Worm (Caenorhabditis elegans) whole organism, L1 larva: ENCODE measurements around the gene unc-32.

Experiments used
- F16B12.6 ChIP-seq: fragments of 150-350 bp; optimal IDR thresholded peaks from 2 replicates; lab custom pipeline; 2014; ENCODE audit warnings: missing biosample characterization, missing genetic modification characterization
- Y116A8C.19 ChIP-seq: sonication (generic microtip); optimal IDR thresholded peaks from 2 replicates; lab custom pipeline; 2016; ENCODE audit warnings: missing compliant biosample characterization, missing genetic modification characterization, borderline replicate concordance
- aha-1 ChIP-seq: fragments of 150-350 bp; optimal IDR thresholded peaks from 2 replicates; lab custom pipeline; 2014; ENCODE audit warnings: missing biosample characterization, missing genetic modification characterization
- ama-1 ChIP-seq: fragments of 150-350 bp; optimal IDR thresholded peaks from 2 replicates; lab custom pipeline; 2014
- ceh-88 ChIP-seq: fragments of 200-800 bp; sonication (Bioruptor generic); IDR thresholded peaks from 2 replicates; pipeline ENCODE4 v1.3.6; 2022; ENCODE audit warnings: missing genetic modification characterization, missing compliant biosample characterization
- ceh-90 ChIP-seq: sonication (generic microtip); optimal IDR thresholded peaks from 2 replicates; lab custom pipeline; 2016; ENCODE audit warnings: missing genetic modification characterization, missing compliant biosample characterization
- ces-1 ChIP-seq: fragments of 150-350 bp; optimal IDR thresholded peaks from 2 replicates; lab custom pipeline; 2014; ENCODE audit warnings: missing biosample characterization, missing genetic modification reagents, missing genetic modification characterization
- dpl-1 ChIP-seq, 3 experiments: fragments of 150-350 bp in 2 of 3; sonication (generic microtip) in 1 of 3; optimal IDR thresholded peaks; 2 replicates each; lab custom pipeline; 2014 to 2017; ENCODE audit warnings: missing biosample characterization in 3 of 3, missing genetic modification characterization in 3 of 3, missing genetic modification reagents in 3 of 3
- dsc-1 ChIP-seq: sonication (generic microtip); optimal IDR thresholded peaks from 2 replicates; lab custom pipeline; 2016; ENCODE audit warnings: mild to moderate bottlenecking, missing genetic modification characterization, missing compliant biosample characterization
- efl-1 ChIP-seq, 4 experiments: fragments of 150-350 bp; optimal IDR thresholded peaks in 3 of 4; peaks in 1 of 4; 1 replicate in 1 of 4; 2 replicates in 3 of 4; lab custom pipeline; 2014; ENCODE audit warnings: missing biosample characterization in 2 of 4, missing genetic modification characterization in 2 of 4, missing genetic modification reagents in 2 of 4
- efl-3 ChIP-seq: fragments of 200-800 bp; sonication (Bioruptor generic); optimal IDR thresholded peaks from 2 replicates; lab custom pipeline; 2018; ENCODE audit warnings: mild to moderate bottlenecking, missing genetic modification characterization, missing compliant biosample characterization
- egl-13 ChIP-seq: sonication (generic microtip); optimal IDR thresholded peaks from 2 replicates; lab custom pipeline; 2016; ENCODE audit warnings: missing genotype, missing genetic modification reagents, missing genetic modification characterization, missing compliant biosample characterization
- fkh-4 ChIP-seq: sonication (generic microtip); optimal IDR thresholded peaks from 2 replicates; lab custom pipeline; 2016; ENCODE audit warnings: missing compliant biosample characterization, missing genetic modification characterization, borderline replicate concordance
- fkh-8 ChIP-seq: sonication (generic microtip); optimal IDR thresholded peaks from 2 replicates; lab custom pipeline; 2016; ENCODE audit warnings: mild to moderate bottlenecking, missing genetic modification characterization, missing compliant biosample characterization
- fos-1 ChIP-seq: fragments of 150-350 bp; optimal IDR thresholded peaks from 2 replicates; lab custom pipeline; 2014; ENCODE audit warnings: missing biosample characterization, missing genetic modification characterization
- irx-1 ChIP-seq: sonication (generic microtip); optimal IDR thresholded peaks from 2 replicates; lab custom pipeline; 2016; ENCODE audit warnings: missing genetic modification characterization, missing compliant biosample characterization
- isw-1 ChIP-seq: fragments of 200-800 bp; sonication (Bioruptor generic); IDR thresholded peaks from 2 replicates; pipeline ENCODE4 v1.3.6; 2022; ENCODE audit warnings: missing genetic modification characterization, missing compliant biosample characterization
- jun-1 ChIP-seq: fragments of 150-350 bp; optimal IDR thresholded peaks from 2 replicates; lab custom pipeline; 2014; ENCODE audit warnings: missing biosample characterization, missing genetic modification reagents, missing genetic modification characterization
- lin-14 ChIP-seq: fragments of 200-800 bp; sonication (Bioruptor generic); optimal IDR thresholded peaks from 2 replicates; lab custom pipeline; 2018; ENCODE audit warnings: mild to moderate bottlenecking, missing genetic modification characterization, moderate library complexity, missing compliant biosample characterization
- lin-15B ChIP-seq: fragments of 150-350 bp; sonication (generic microtip); optimal IDR thresholded peaks from 3 replicates; lab custom pipeline; 2014; ENCODE audit warnings: missing biosample characterization, missing genetic modification characterization
- lin-35 ChIP-seq, 2 experiments: fragments of 150-350 bp; optimal IDR thresholded peaks; 2 replicates each; lab custom pipeline; 2014; ENCODE audit warnings: missing biosample characterization in 2 of 2, missing genetic modification characterization in 2 of 2, missing genetic modification reagents in 2 of 2
- lsy-2 ChIP-seq, 2 experiments: fragments of 150-350 bp; optimal IDR thresholded peaks; 2 replicates each; lab custom pipeline; 2014; ENCODE audit warnings: missing biosample characterization in 2 of 2, missing genetic modification characterization in 2 of 2
- mdl-1 ChIP-seq, 2 experiments: fragments of 150-350 bp; optimal IDR thresholded peaks; 2 replicates each; lab custom pipeline; 2014 to 2017; ENCODE audit warnings: missing biosample characterization in 2 of 2, missing genetic modification characterization in 2 of 2, inconsistent platforms in 1 of 2
- mef-2 ChIP-seq: fragments of 150-350 bp; optimal IDR thresholded peaks from 2 replicates; lab custom pipeline; 2014; ENCODE audit warnings: missing biosample characterization, missing genetic modification characterization
- mep-1 ChIP-seq: fragments of 150-350 bp; optimal IDR thresholded peaks from 2 replicates; lab custom pipeline; 2014; ENCODE audit warnings: missing biosample characterization, missing genetic modification characterization
- nhr-11 ChIP-seq: fragments of 150-350 bp; optimal IDR thresholded peaks from 2 replicates; lab custom pipeline; 2014; ENCODE audit warnings: missing biosample characterization, missing genetic modification characterization
- nhr-12 ChIP-seq: sonication (generic microtip); optimal IDR thresholded peaks from 2 replicates; lab custom pipeline; 2017; ENCODE audit warnings: missing biosample characterization, missing genetic modification characterization
- nhr-19 ChIP-seq: fragments of 200-800 bp; sonication (Bioruptor generic); conservative IDR thresholded peaks from 2 replicates; pipeline ENCODE4 v1.3.6; 2022; ENCODE audit warnings: missing genetic modification characterization, missing compliant biosample characterization
- nhr-20 ChIP-seq: sonication (generic microtip); optimal IDR thresholded peaks from 2 replicates; lab custom pipeline; 2016; ENCODE audit warnings: mild to moderate bottlenecking, missing genetic modification characterization, missing compliant biosample characterization
- nhr-28 ChIP-seq: fragments of 150-350 bp; optimal IDR thresholded peaks from 2 replicates; lab custom pipeline; 2014; ENCODE audit warnings: missing biosample characterization, missing genetic modification characterization
- nhr-71 ChIP-seq: sonication (generic microtip); optimal IDR thresholded peaks from 2 replicates; lab custom pipeline; 2016; ENCODE audit warnings: mild to moderate bottlenecking, missing genetic modification characterization, moderate library complexity, missing compliant biosample characterization
- nhr-77 ChIP-seq: fragments of 150-350 bp; optimal IDR thresholded peaks from 2 replicates; lab custom pipeline; 2014; ENCODE audit warnings: missing biosample characterization, missing genetic modification characterization
- nhr-84 ChIP-seq: sonication (generic microtip); optimal IDR thresholded peaks from 2 replicates; lab custom pipeline; 2017; ENCODE audit warnings: missing biosample characterization, missing genetic modification characterization
- nhr-85 ChIP-seq: sonication (generic microtip); peaks from one replicate; lab custom pipeline; 2016; ENCODE audit warnings: missing genetic modification characterization, inconsistent platforms, missing compliant biosample characterization
- pag-3 ChIP-seq: sonication (generic microtip); optimal IDR thresholded peaks from 2 replicates; lab custom pipeline; 2017; ENCODE audit warnings: missing genetic modification characterization, mild to moderate bottlenecking, missing compliant biosample characterization, antibody characterized with exemption, borderline replicate concordance; ENCODE audit not compliant: insufficient read depth
- pax-3 ChIP-seq: fragments of 200-800 bp; sonication (Bioruptor generic); optimal IDR thresholded peaks from 2 replicates; lab custom pipeline; 2018; ENCODE audit warnings: mild to moderate bottlenecking, missing genetic modification characterization, moderate library complexity, missing compliant biosample characterization
- pqm-1 ChIP-seq: sonication (generic microtip); optimal IDR thresholded peaks from 3 replicates; lab custom pipeline; 2017; ENCODE audit warnings: missing biosample characterization, missing genetic modification characterization
- snpc-4 ChIP-seq: fragments of 150-350 bp; optimal IDR thresholded peaks from 2 replicates; lab custom pipeline; 2014; ENCODE audit warnings: missing biosample characterization, missing genetic modification characterization
- snu-23 ChIP-seq: sonication (generic microtip); optimal IDR thresholded peaks from 2 replicates; lab custom pipeline; 2016; ENCODE audit warnings: missing genetic modification characterization, missing compliant biosample characterization
- sup-37 ChIP-seq: fragments of 200-800 bp; sonication (Bioruptor generic); optimal IDR thresholded peaks from 2 replicates; lab custom pipeline; 2018; ENCODE audit warnings: mild to moderate bottlenecking, missing genetic modification characterization, missing compliant biosample characterization
- swsn-7 ChIP-seq: sonication (generic microtip); optimal IDR thresholded peaks from 2 replicates; lab custom pipeline; 2016; ENCODE audit warnings: missing genetic modification characterization, missing compliant biosample characterization
- unc-130 ChIP-seq: fragments of 150-350 bp; optimal IDR thresholded peaks from 2 replicates; lab custom pipeline; 2017; ENCODE audit warnings: missing biosample characterization, missing genetic modification characterization, inconsistent platforms
- unc-86 ChIP-seq: sonication (generic microtip); optimal IDR thresholded peaks from 2 replicates; lab custom pipeline; 2016; ENCODE audit warnings: missing genetic modification characterization, missing compliant biosample characterization
- vab-15 ChIP-seq: sonication (generic microtip); optimal IDR thresholded peaks from 2 replicates; lab custom pipeline; 2017; ENCODE audit warnings: missing genotype, mild to moderate bottlenecking, missing genetic modification characterization, missing compliant biosample characterization
- xbp-1 ChIP-seq: sonication (generic microtip); optimal IDR thresholded peaks from 2 replicates; lab custom pipeline; 2016; ENCODE audit warnings: missing genetic modification characterization, missing compliant biosample characterization
- zip-4 ChIP-seq: fragments of 200-800 bp; sonication (Bioruptor generic); optimal IDR thresholded peaks from 2 replicates; lab custom pipeline; 2018; ENCODE audit warnings: mild to moderate bottlenecking, missing genetic modification characterization, moderate library complexity, missing compliant biosample characterization
- ztf-4 ChIP-seq: fragments of 150-350 bp; optimal IDR thresholded peaks from 2 replicates; lab custom pipeline; 2014; ENCODE audit warnings: missing biosample characterization, missing genetic modification characterization

Gene unc-32

DNA sequence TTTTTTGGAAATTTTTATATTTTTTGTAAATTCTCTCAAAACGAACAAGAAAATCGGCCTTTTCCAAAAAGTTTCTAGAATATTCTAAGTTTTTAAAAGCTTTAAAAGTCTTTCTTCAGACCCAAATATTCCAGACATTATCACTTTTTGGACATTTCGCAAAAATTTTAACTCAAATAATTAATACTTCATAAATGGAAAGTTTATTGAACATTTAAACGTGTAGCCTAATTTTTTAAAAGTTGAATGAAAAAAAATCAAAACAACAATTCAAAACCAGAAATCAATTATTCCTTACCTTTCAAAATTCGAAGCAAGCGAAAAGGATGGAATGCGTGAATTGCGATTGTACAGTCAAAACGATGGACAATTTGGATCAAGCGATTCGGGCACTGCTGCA is 14.4 kb downstream of the unc-32 start, which contains the start of gene ZK637.15:
TSS of gene ZK637.15 (plus strand) at position 301 of the 400 bp plus-strand sequence.
- TF ChIP-seq efl-1 (optimal IDR thresholded peaks at IDR 0.05; lab: Kevin White, UChicago) (no peak), efl-1 (GFP tag; optimal IDR thresholded peaks at IDR 0.05 in 1 of 2; lab: Kevin White, UChicago) (peak in 1 of 2 experiments; percentile 23), fkh-8 (no peak)

DNA sequence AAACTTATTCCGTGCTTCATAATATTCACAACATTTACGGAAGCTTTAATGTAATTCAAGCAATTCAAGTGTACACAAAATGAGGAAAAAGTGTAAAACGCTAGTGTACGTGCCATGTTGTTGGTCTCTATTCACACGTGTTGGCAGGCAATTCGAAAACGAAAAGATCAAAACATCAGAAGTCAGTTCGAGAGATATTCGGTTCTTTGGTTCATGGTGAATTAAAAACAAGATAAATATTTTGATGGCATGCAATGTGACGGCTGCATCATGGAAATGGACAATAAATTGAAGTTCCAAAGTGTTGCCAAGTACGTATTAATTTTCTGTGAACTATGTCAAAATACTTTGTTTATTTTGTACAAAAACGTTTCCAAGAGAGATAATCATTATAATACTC is 16.6 kb downstream of the unc-32 start:
- no peak for TF ChIP-seq nhr-11 (tag; lab: Kevin White, UChicago)
- no peak for TF ChIP-seq egl-13
- peak in 1 of 2 experiments; percentile 24 for TF ChIP-seq efl-1 (optimal IDR thresholded peaks at IDR 0.05; lab: Kevin White, UChicago)
- TF ChIP-seq efl-1 (GFP tag; optimal IDR thresholded peaks at IDR 0.05 in 1 of 2; lab: Kevin White, UChicago), result peak in 1 of 2 experiments; percentile 58
- TF ChIP-seq ceh-88 (GFP tag; lab: Robert Waterston, UW), result no peak
- TF ChIP-seq mef-2 (tag; lab: Kevin White, UChicago), result no peak
- peak; percentile 73 for TF ChIP-seq nhr-85
- TF ChIP-seq lsy-2 (tag; optimal IDR thresholded peaks at IDR 0.05; lab: Kevin White, UChicago), result peak in 1 of 2 experiments; percentile 25
- no peak for TF ChIP-seq sup-37 (GFP tag; lab: Kevin White, UChicago)
- no peak for TF ChIP-seq snpc-4
- TF ChIP-seq nhr-12, result no peak
- TF ChIP-seq nhr-20, result peak; percentile 65
- TF ChIP-seq nhr-84 (tag; lab: Kevin White, UChicago), result no peak
- TF ChIP-seq xbp-1, result no peak
- no peak for TF ChIP-seq F16B12.6
- TF ChIP-seq efl-3, result no peak
- TF ChIP-seq ztf-4, result peak; percentile 77
- peak in 1 of 2 experiments; percentile 2 for TF ChIP-seq mdl-1 (tag; optimal IDR thresholded peaks at IDR 0.05; lab: Kevin White, UChicago)
- peak; percentile 55 for TF ChIP-seq snu-23 (GFP tag; lab: Kevin White, UChicago)
- no peak for TF ChIP-seq aha-1 (tag; lab: Kevin White, UChicago)
- no peak for TF ChIP-seq unc-130 (tag; lab: Kevin White, UChicago)
- no peak for TF ChIP-seq pag-3 (tag; lab: Kevin White, UChicago)
- no peak for TF ChIP-seq fkh-4 (tag; lab: Kevin White, UChicago)
- TF ChIP-seq vab-15 (tag; lab: Kevin White, UChicago), result no peak
- TF ChIP-seq lin-35 (GFP tag; optimal IDR thresholded peaks at IDR 0.05; lab: Kevin White, UChicago), result peak in 1 of 2 experiments; percentile 14
- peak; percentile 68 for TF ChIP-seq lin-14 (GFP tag; lab: Kevin White, UChicago)
- TF ChIP-seq pqm-1 (tag; lab: Kevin White, UChicago), result no peak
- TF ChIP-seq nhr-77 (tag; lab: Kevin White, UChicago), result no peak
- peak; percentile 54 for TF ChIP-seq nhr-71
- no peak for TF ChIP-seq dsc-1 (tag; lab: Kevin White, UChicago)
- no peak for TF ChIP-seq isw-1 (GFP tag; lab: Robert Waterston, UW)
- TF ChIP-seq irx-1 (tag; lab: Kevin White, UChicago), result no peak
- peak; percentile 20 for TF ChIP-seq swsn-7
- TF ChIP-seq zip-4, result no peak
- TF ChIP-seq unc-86 (tag; lab: Kevin White, UChicago), result no peak
- no peak for TF ChIP-seq pax-3 (tag; lab: Kevin White, UChicago)
- no peak for TF ChIP-seq ama-1 (lab: Kevin White, UChicago)
- no peak for TF ChIP-seq Y116A8C.19 (tag; lab: Kevin White, UChicago)
- TF ChIP-seq ces-1 (GFP tag; lab: Kevin White, UChicago), result no peak
- no peak for TF ChIP-seq jun-1 (tag; lab: Kevin White, UChicago)
- TF ChIP-seq dpl-1 (GFP tag; optimal IDR thresholded peaks at IDR 0.05; lab: Kevin White, UChicago), result no peak
- no peak for TF ChIP-seq ceh-90 (tag; lab: Kevin White, UChicago)
- TF ChIP-seq mep-1 (tag; lab: Kevin White, UChicago), result no peak
- TF ChIP-seq nhr-28, result no peak
- TF ChIP-seq fos-1, result no peak
- TF ChIP-seq lin-15B (tag; lab: Kevin White, UChicago), result no peak
- peak; percentile 29; the same call in 1 of the 2 replicates for TF ChIP-seq nhr-19
